Worm (Caenorhabditis elegans) whole organism, L1 larva: ENCODE results near the gene nlp-24.

Experiments used
- C16A3.4 ChIP-seq: fragments of 150-350 bp; optimal IDR thresholded peaks from 2 replicates; lab custom pipeline; 2014; ENCODE audit warnings: missing biosample characterization, missing genetic modification characterization
- C34B4.2 ChIP-seq: sonication (generic microtip); optimal IDR thresholded peaks from 2 replicates; lab custom pipeline; 2017; ENCODE audit warnings: mild to moderate bottlenecking, missing genetic modification characterization, missing compliant biosample characterization
- F16B12.6 ChIP-seq: fragments of 150-350 bp; optimal IDR thresholded peaks from 2 replicates; lab custom pipeline; 2014; ENCODE audit warnings: missing biosample characterization, missing genetic modification characterization
- alr-1 ChIP-seq: fragments of 200-800 bp; sonication (Bioruptor generic); optimal IDR thresholded peaks from 2 replicates; lab custom pipeline; 2018; ENCODE audit warnings: borderline replicate concordance, mild to moderate bottlenecking, missing genetic modification characterization, missing compliant biosample characterization
- blmp-1 ChIP-seq: fragments of 150-350 bp; optimal IDR thresholded peaks from 2 replicates; lab custom pipeline; 2014; ENCODE audit warnings: missing biosample characterization, missing genetic modification characterization
- ceh-63 ChIP-seq: fragments of 200-800 bp; sonication (Bioruptor generic); optimal IDR thresholded peaks from 2 replicates; lab custom pipeline; 2018; ENCODE audit warnings: mild to moderate bottlenecking, missing genetic modification characterization, missing compliant biosample characterization
- ceh-8 ChIP-seq: fragments of 200-800 bp; sonication (Bioruptor generic); optimal IDR thresholded peaks from 2 replicates; lab custom pipeline; 2018; ENCODE audit warnings: mild to moderate bottlenecking, missing genetic modification characterization, moderate library complexity, missing compliant biosample characterization
- dsc-1 ChIP-seq: sonication (generic microtip); optimal IDR thresholded peaks from 2 replicates; lab custom pipeline; 2016; ENCODE audit warnings: mild to moderate bottlenecking, missing genetic modification characterization, missing compliant biosample characterization
- efl-3 ChIP-seq: fragments of 200-800 bp; sonication (Bioruptor generic); optimal IDR thresholded peaks from 2 replicates; lab custom pipeline; 2018; ENCODE audit warnings: mild to moderate bottlenecking, missing genetic modification characterization, missing compliant biosample characterization
- egl-13 ChIP-seq: sonication (generic microtip); optimal IDR thresholded peaks from 2 replicates; lab custom pipeline; 2016; ENCODE audit warnings: missing genotype, missing genetic modification reagents, missing genetic modification characterization, missing compliant biosample characterization
- elt-2 ChIP-seq: sonication (generic microtip); optimal IDR thresholded peaks from 2 replicates; lab custom pipeline; 2016; ENCODE audit warnings: missing genetic modification characterization, mild to moderate bottlenecking, inconsistent platforms, missing compliant biosample characterization, missing genetic modification reagents
- elt-3 ChIP-seq, 6 experiments: fragments of 150-350 bp in 1 of 6; sonication (generic microtip); optimal IDR thresholded peaks; 2 replicates each; lab custom pipeline; 2017 to 2018; ENCODE audit warnings: missing biosample characterization in 6 of 6, missing genetic modification characterization in 6 of 6, inconsistent platforms in 1 of 6
- ets-5 ChIP-seq: fragments of 200-800 bp; sonication (Bioruptor generic); IDR thresholded peaks from 2 replicates; pipeline ENCODE4 v1.3.6; 2022; ENCODE audit warnings: missing genetic modification characterization, missing compliant biosample characterization
- fkh-4 ChIP-seq: sonication (generic microtip); optimal IDR thresholded peaks from 2 replicates; lab custom pipeline; 2016; ENCODE audit warnings: missing compliant biosample characterization, missing genetic modification characterization, borderline replicate concordance
- fkh-8 ChIP-seq: sonication (generic microtip); optimal IDR thresholded peaks from 2 replicates; lab custom pipeline; 2016; ENCODE audit warnings: mild to moderate bottlenecking, missing genetic modification characterization, missing compliant biosample characterization
- fos-1 ChIP-seq: fragments of 150-350 bp; optimal IDR thresholded peaks from 2 replicates; lab custom pipeline; 2014; ENCODE audit warnings: missing biosample characterization, missing genetic modification characterization
- hlh-4 ChIP-seq: sonication (generic microtip); optimal IDR thresholded peaks from 2 replicates; lab custom pipeline; 2016; ENCODE audit warnings: mild to moderate bottlenecking, missing genetic modification characterization, missing compliant biosample characterization
- hpl-2 ChIP-seq: fragments of 150-350 bp; optimal IDR thresholded peaks from 2 replicates; lab custom pipeline; 2014; ENCODE audit warnings: missing biosample characterization, missing genetic modification reagents, missing genetic modification characterization
- irx-1 ChIP-seq: sonication (generic microtip); optimal IDR thresholded peaks from 2 replicates; lab custom pipeline; 2016; ENCODE audit warnings: missing genetic modification characterization, missing compliant biosample characterization
- isw-1 ChIP-seq: fragments of 200-800 bp; sonication (Bioruptor generic); IDR thresholded peaks from 2 replicates; pipeline ENCODE4 v1.3.6; 2022; ENCODE audit warnings: missing genetic modification characterization, missing compliant biosample characterization
- lin-13 ChIP-seq: fragments of 150-350 bp; optimal IDR thresholded peaks from 2 replicates; lab custom pipeline; 2014; ENCODE audit warnings: missing biosample characterization, missing genetic modification reagents, missing genetic modification characterization
- lin-14 ChIP-seq: fragments of 200-800 bp; sonication (Bioruptor generic); optimal IDR thresholded peaks from 2 replicates; lab custom pipeline; 2018; ENCODE audit warnings: mild to moderate bottlenecking, missing genetic modification characterization, moderate library complexity, missing compliant biosample characterization
- lin-15B ChIP-seq: fragments of 150-350 bp; sonication (generic microtip); optimal IDR thresholded peaks from 3 replicates; lab custom pipeline; 2014; ENCODE audit warnings: missing biosample characterization, missing genetic modification characterization
- lin-39 ChIP-seq: fragments of 150-350 bp; optimal IDR thresholded peaks from 2 replicates; lab custom pipeline; 2014; ENCODE audit warnings: missing biosample characterization, missing genetic modification reagents, missing genetic modification characterization
- nhr-11 ChIP-seq: fragments of 150-350 bp; optimal IDR thresholded peaks from 2 replicates; lab custom pipeline; 2014; ENCODE audit warnings: missing biosample characterization, missing genetic modification characterization
- nhr-19 ChIP-seq: fragments of 200-800 bp; sonication (Bioruptor generic); conservative IDR thresholded peaks from 2 replicates; pipeline ENCODE4 v1.3.6; 2022; ENCODE audit warnings: missing genetic modification characterization, missing compliant biosample characterization
- nhr-237 ChIP-seq: fragments of 150-350 bp; optimal IDR thresholded peaks from 2 replicates; lab custom pipeline; 2014; ENCODE audit warnings: missing biosample characterization, missing genetic modification characterization
- nhr-28 ChIP-seq: fragments of 150-350 bp; optimal IDR thresholded peaks from 2 replicates; lab custom pipeline; 2014; ENCODE audit warnings: missing biosample characterization, missing genetic modification characterization
- nhr-47 ChIP-seq: sonication (generic microtip); optimal IDR thresholded peaks from 2 replicates; lab custom pipeline; 2016; ENCODE audit warnings: mild to moderate bottlenecking, missing genetic modification characterization, moderate library complexity, missing compliant biosample characterization
- nhr-71 ChIP-seq: sonication (generic microtip); optimal IDR thresholded peaks from 2 replicates; lab custom pipeline; 2016; ENCODE audit warnings: mild to moderate bottlenecking, missing genetic modification characterization, moderate library complexity, missing compliant biosample characterization
- nhr-84 ChIP-seq: sonication (generic microtip); optimal IDR thresholded peaks from 2 replicates; lab custom pipeline; 2017; ENCODE audit warnings: missing biosample characterization, missing genetic modification characterization
- nhr-85 ChIP-seq: sonication (generic microtip); peaks from one replicate; lab custom pipeline; 2016; ENCODE audit warnings: missing genetic modification characterization, inconsistent platforms, missing compliant biosample characterization
- nhr-90 ChIP-seq: sonication (generic microtip); optimal IDR thresholded peaks from 2 replicates; lab custom pipeline; 2016; ENCODE audit warnings: mild to moderate bottlenecking, missing genetic modification characterization, missing compliant biosample characterization; ENCODE audit not compliant: poor library complexity
- pag-3 ChIP-seq: sonication (generic microtip); optimal IDR thresholded peaks from 2 replicates; lab custom pipeline; 2017; ENCODE audit warnings: missing genetic modification characterization, mild to moderate bottlenecking, missing compliant biosample characterization, antibody characterized with exemption, borderline replicate concordance; ENCODE audit not compliant: insufficient read depth
- pax-3 ChIP-seq: fragments of 200-800 bp; sonication (Bioruptor generic); optimal IDR thresholded peaks from 2 replicates; lab custom pipeline; 2018; ENCODE audit warnings: mild to moderate bottlenecking, missing genetic modification characterization, moderate library complexity, missing compliant biosample characterization
- skn-1 ChIP-seq: fragments of 150-350 bp; optimal IDR thresholded peaks from 2 replicates; lab custom pipeline; 2014; ENCODE audit warnings: missing biosample characterization, missing genetic modification characterization
- snpc-4 ChIP-seq: fragments of 150-350 bp; optimal IDR thresholded peaks from 2 replicates; lab custom pipeline; 2014; ENCODE audit warnings: missing biosample characterization, missing genetic modification characterization
- sup-37 ChIP-seq: fragments of 200-800 bp; sonication (Bioruptor generic); optimal IDR thresholded peaks from 2 replicates; lab custom pipeline; 2018; ENCODE audit warnings: mild to moderate bottlenecking, missing genetic modification characterization, missing compliant biosample characterization
- tbx-2 ChIP-seq: sonication (generic microtip); optimal IDR thresholded peaks from 2 replicates; lab custom pipeline; 2016; ENCODE audit warnings: missing genetic modification characterization, missing compliant biosample characterization
- unc-130 ChIP-seq: fragments of 150-350 bp; optimal IDR thresholded peaks from 2 replicates; lab custom pipeline; 2017; ENCODE audit warnings: missing biosample characterization, missing genetic modification characterization, inconsistent platforms
- unc-62 ChIP-seq: fragments of 150-350 bp; optimal IDR thresholded peaks from 2 replicates; lab custom pipeline; 2014; ENCODE audit warnings: missing biosample characterization, missing genetic modification reagents, missing genetic modification characterization
- unc-86 ChIP-seq: sonication (generic microtip); optimal IDR thresholded peaks from 2 replicates; lab custom pipeline; 2016; ENCODE audit warnings: missing genetic modification characterization, missing compliant biosample characterization
- unc-98 ChIP-seq: fragments of 200-800 bp; sonication (Bioruptor generic); IDR thresholded peaks from 2 replicates; pipeline ENCODE4 v1.3.6; 2022; ENCODE audit warnings: missing genetic modification characterization, missing compliant biosample characterization
- vab-15 ChIP-seq: sonication (generic microtip); optimal IDR thresholded peaks from 2 replicates; lab custom pipeline; 2017; ENCODE audit warnings: missing genotype, mild to moderate bottlenecking, missing genetic modification characterization, missing compliant biosample characterization
- zip-4 ChIP-seq: fragments of 200-800 bp; sonication (Bioruptor generic); optimal IDR thresholded peaks from 2 replicates; lab custom pipeline; 2018; ENCODE audit warnings: mild to moderate bottlenecking, missing genetic modification characterization, moderate library complexity, missing compliant biosample characterization

nlp-24 gene

DNA sequence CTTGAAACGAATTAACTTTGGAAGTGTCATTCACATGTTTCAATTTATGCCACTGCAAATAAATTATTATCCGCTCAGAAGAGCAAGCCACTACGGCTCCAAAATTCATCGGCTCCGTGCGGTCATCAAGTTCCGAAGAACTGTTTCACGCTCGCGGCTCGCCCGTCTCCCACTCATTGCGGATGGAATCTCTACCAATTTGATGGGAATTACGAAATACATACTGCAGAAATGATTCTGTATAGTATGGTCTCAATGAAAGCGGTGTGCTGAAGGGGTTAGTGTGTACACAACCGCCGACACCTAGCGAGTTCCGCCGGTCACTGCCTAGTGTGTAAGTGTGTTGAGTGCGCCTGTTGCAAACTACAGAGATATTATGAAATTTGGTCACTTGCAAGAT lies 31.1 kb upstream of the nlp-24 start (continued):
- TF ChIP-seq lin-14 (GFP tag; lab: Kevin White, UChicago) (no peak), nhr-237 (tag; lab: Kevin White, UChicago) (no peak), sup-37 (GFP tag; lab: Kevin White, UChicago) (no peak), fkh-4 (tag; lab: Kevin White, UChicago) (no peak), unc-62 (GFP tag; lab: Kevin White, UChicago) (no peak), lin-39 (tag; lab: Kevin White, UChicago) (no peak), nhr-19 (peak; percentile 66), fos-1 (tag; lab: Kevin White, UChicago) (no peak), hpl-2 (GFP tag; lab: Kevin White, UChicago) (peak; percentile 56), C34B4.2 (tag; lab: Kevin White, UChicago) (no peak), nhr-84 (tag; lab: Kevin White, UChicago) (no peak), nhr-28 (no peak), zip-4 (GFP tag; lab: Kevin White, UChicago) (peak; percentile 70), unc-86 (no peak), ets-5 (GFP tag; lab: Robert Waterston, UW) (no peak), nhr-90 (tag; lab: Kevin White, UChicago) (peak; percentile 62), pax-3 (no peak), snpc-4 (tag; lab: Kevin White, UChicago) (peak; percentile 97), ceh-63 (GFP tag; lab: Kevin White, UChicago) (no peak), isw-1 (GFP tag; lab: Robert Waterston, UW) (no peak), nhr-47 (peak; percentile 54), skn-1 (tag; lab: Kevin White, UChicago) (peak; percentile 11), hlh-4 (tag; lab: Kevin White, UChicago) (no peak), lin-15B (tag; lab: Kevin White, UChicago) (no peak), vab-15 (no peak), F16B12.6 (tag; lab: Kevin White, UChicago) (no peak), unc-130 (no peak), egl-13 (tag; lab: Kevin White, UChicago) (no peak), dsc-1 (tag; lab: Kevin White, UChicago) (no peak), nhr-11 (tag; lab: Kevin White, UChicago) (no peak), lin-13 (GFP tag; lab: Kevin White, UChicago) (no peak), blmp-1 (tag; lab: Kevin White, UChicago) (no peak), ceh-8 (no peak), C16A3.4 (tag; lab: Kevin White, UChicago) (no peak), efl-3 (GFP tag; lab: Kevin White, UChicago) (no peak), unc-98 (GFP tag; lab: Robert Waterston, UW) (no peak), fkh-8 (tag; lab: Kevin White, UChicago) (no peak), tbx-2 (no peak), elt-3 (tag; optimal IDR thresholded peaks at IDR 0.05; lab: Kevin White, UChicago) (peak in 1 of 6 experiments; percentile 16), irx-1 (tag; lab: Kevin White, UChicago) (no peak), nhr-85 (tag; lab: Kevin White, UChicago) (peak; percentile 87), alr-1 (tag; lab: Kevin White, UChicago) (no peak)
- TF ChIP-seq, all 84 proteins: peak for 17

DNA sequence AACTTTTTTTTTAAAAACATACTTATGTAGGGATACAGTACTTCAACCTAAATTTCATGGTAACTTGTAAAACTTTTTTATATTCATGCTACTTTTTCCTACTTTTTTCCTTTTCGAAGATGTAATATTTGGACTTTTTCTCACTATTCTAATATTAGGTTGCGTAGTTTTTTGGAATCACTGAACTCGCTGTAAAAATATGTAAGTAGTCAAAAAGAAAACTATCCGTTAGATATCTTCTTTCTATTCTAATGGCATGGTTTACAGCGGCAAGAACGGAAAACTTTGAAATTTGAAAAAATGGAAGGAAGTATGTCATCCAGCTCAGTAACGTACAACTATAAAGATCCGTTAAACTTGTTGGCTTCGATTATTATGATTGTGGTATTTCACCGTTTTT lies 26.7 kb upstream of the nlp-24 start, which contains the start of gene srx-82:
srx-82 (plus strand) TSS at position 301 of the 400 bp plus-strand sequence.
- TF ChIP-seq hpl-2 (GFP tag; lab: Kevin White, UChicago) (no peak), elt-2 (tag; lab: Kevin White, UChicago) (no peak), nhr-84 (tag; lab: Kevin White, UChicago) (no peak), pag-3 (no peak), nhr-71 (tag; lab: Kevin White, UChicago) (no peak), irx-1 (tag; lab: Kevin White, UChicago) (no peak)
